Fruit fly (Drosophila melanogaster): Measurements from ENCODE around the gene CG6650.

The CG6650 gene

DNA sequence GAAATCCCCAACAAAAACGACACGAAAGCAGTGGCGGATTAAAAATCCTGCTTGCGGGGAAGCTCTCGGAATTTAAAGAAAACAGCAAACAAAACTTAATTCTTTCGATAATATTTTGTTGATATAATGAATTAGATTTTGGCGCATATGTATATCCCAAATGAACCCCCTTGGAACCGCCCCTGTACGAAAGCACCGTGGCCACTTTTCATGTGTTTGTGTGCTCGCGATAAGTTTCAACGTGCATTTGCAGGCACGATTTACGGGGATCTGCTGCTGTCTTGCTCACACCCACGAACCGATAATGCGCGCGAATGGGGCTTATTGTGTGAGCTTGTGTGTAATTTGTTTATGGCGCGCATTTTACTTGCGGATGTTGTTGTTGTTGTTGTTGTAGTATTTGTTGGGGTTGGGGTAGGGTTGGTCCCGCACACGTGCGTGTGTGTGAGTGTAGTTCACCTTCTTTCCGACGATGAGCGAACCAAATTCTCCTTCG is 26.2 kb upstream of the CG6650 start (continued):
- TF ChIP-seq sob (GFP tag; IDR thresholded peaks at IDR 0.05) (peak; percentile 97), wdn (GFP tag; IDR thresholded peaks at IDR 0.05) (peak; percentile 87), Ravus (GFP tag; IDR thresholded peaks at IDR 0.05) (peak; percentile 83), Oli (tag; optimal IDR thresholded peaks at IDR 0.05) (peak; percentile 96), hbn (GFP tag; IDR thresholded peaks at IDR 0.05; ENCODE audit: partially characterized antibody) (no peak), pb (GFP tag; optimal IDR thresholded peaks at IDR 0.05) (peak; percentile 90), CG10209 (GFP tag; optimal IDR thresholded peaks at IDR 0.05) (peak; percentile 95), ssp (GFP tag; IDR thresholded peaks at IDR 0.05) (peak; percentile 80), Dad (GFP tag; optimal IDR thresholded peaks at IDR 0.05) (peak; percentile 95), CG12219 (GFP tag; optimal IDR thresholded peaks at IDR 0.05) (peak; percentile 94), CG18764 (GFP tag; optimal IDR thresholded peaks at IDR 0.05) (peak; percentile 91), eve (GFP tag; optimal IDR thresholded peaks at IDR 0.05) (no peak), CG13424 (tag; optimal IDR thresholded peaks at IDR 0.05) (peak; percentile 97), CG10366 (GFP tag; IDR thresholded peaks at IDR 0.05) (peak; percentile 97), CG2678 (tag; optimal IDR thresholded peaks at IDR 0.05) (peak; percentile 97), CG9437 (GFP tag; optimal IDR thresholded peaks at IDR 0.05) (peak; percentile 89), Hr78 (GFP tag; optimal IDR thresholded peaks at IDR 0.05) (peak in 1 of 2 experiments; percentile 82), Pdp1 (GFP tag; optimal IDR thresholded peaks at IDR 0.05) (peak; percentile 95 to 96), CG3847 (GFP tag; IDR thresholded peaks at IDR 0.05) (peak; percentile 93), Bgb (GFP tag; IDR thresholded peaks at IDR 0.05; ENCODE audit: partially characterized antibody) (peak; percentile 55; the same call in 1 of the 2 replicates), Hmx (GFP tag; optimal IDR thresholded peaks at IDR 0.05) (peak; percentile 88), vvl (GFP tag; IDR thresholded peaks at IDR 0.05) (peak; percentile 97), Rfx (GFP tag; IDR thresholded peaks at IDR 0.05) (peak; percentile 94), CG3838 (GFP tag; optimal IDR thresholded peaks at IDR 0.05) (peak; percentile 82), dimm (GFP tag; IDR thresholded peaks at IDR 0.05) (no peak; the same call in 1 of the 2 replicates), ems (GFP tag; optimal IDR thresholded peaks at IDR 0.05) (peak; percentile 97), CG31365 (tag; optimal IDR thresholded peaks at IDR 0.05) (peak; percentile 82), vnd (GFP tag; IDR thresholded peaks at IDR 0.05; ENCODE audit: partially characterized antibody) (no peak), CG11695 (GFP tag; IDR thresholded peaks at IDR 0.05) (peak; percentile 77), pnt (GFP tag; optimal IDR thresholded peaks at IDR 0.05) (peak; percentile 95), mirr (GFP tag; optimal IDR thresholded peaks at IDR 0.05) (peak; percentile 88), Optix (GFP tag; IDR thresholded peaks at IDR 0.05) (peak; percentile 97), zen2 (GFP tag; IDR thresholded peaks at IDR 0.05; ENCODE audit: partially characterized antibody) (no peak), C15 (GFP tag; IDR thresholded peaks at IDR 0.05) (peak; percentile 83; the same call in 2 of the 3 replicates), Fer3 (tag; optimal IDR thresholded peaks at IDR 0.05) (peak; percentile 94), CG4617 (GFP tag; optimal IDR thresholded peaks at IDR 0.05; ENCODE audit: borderline replicate concordance) (no peak), nerfin-2 (GFP tag; IDR thresholded peaks at IDR 0.05; ENCODE audit: partially characterized antibody) (no peak; the same call in 1 of the 2 replicates), grn (GFP tag; optimal IDR thresholded peaks at IDR 0.05) (no peak), Rx (GFP tag; IDR thresholded peaks at IDR 0.05) (peak; percentile 95), dpn (GFP tag; optimal IDR thresholded peaks at IDR 0.05) (peak; percentile 97), CG8281 (tag; optimal IDR thresholded peaks at IDR 0.05) (peak; percentile 85), disco-r (GFP tag; optimal IDR thresholded peaks at IDR 0.05) (peak; percentile 87), Hand (GFP tag; optimal IDR thresholded peaks at IDR 0.05) (peak; percentile 76), CG31388 (GFP tag; optimal IDR thresholded peaks at IDR 0.05) (peak; percentile 91), inv (GFP tag; IDR thresholded peaks at IDR 0.05; ENCODE audit: partially characterized antibody) (peak; percentile 39; the same call in 1 of the 2 replicates), CG3726 (GFP tag; IDR thresholded peaks at IDR 0.05) (peak; percentile 82; the same call in 2 of the 3 replicates), CG12391 (tag; optimal IDR thresholded peaks at IDR 0.05) (peak; percentile 94), BtbVII (GFP tag; optimal IDR thresholded peaks at IDR 0.05) (peak; percentile 92), CG11456 (GFP tag; IDR thresholded peaks at IDR 0.05) (peak; percentile 88)

All from whole organism, embryonic.